Worm (Caenorhabditis elegans): ENCODE results near the gene Y54G2A.36.

Gene Y54G2A.36

ce11 chrIV:2897644-2898160, at the start of gene Y54G2A.36:
Gene Y54G2A.36, plus strand, starts transcription at chrIV:2897694.
- TF ChIP-seq ref-1 (GFP tag; conservative IDR thresholded peaks at IDR 0.05): no peak

ce11 chrIV:2849269-2849668, 48.2 kb upstream of the Y54G2A.36 start:
- TF ChIP-seq ref-1 (GFP tag; conservative IDR thresholded peaks at IDR 0.05): no peak
- no peak for TF ChIP-seq flt-1 (GFP tag; IDR thresholded peaks at IDR 0.05)
- TF ChIP-seq klf-2 (GFP tag; conservative IDR thresholded peaks at IDR 0.05): no peak
- TF ChIP-seq ztf-23 (GFP tag; IDR thresholded peaks at IDR 0.05): no peak
- TF ChIP-seq T22C8.4 (GFP tag; IDR thresholded peaks at IDR 0.05): no peak
- no peak for TF ChIP-seq tab-1 (GFP tag; IDR thresholded peaks at IDR 0.05)
- TF ChIP-seq cog-1 (tag; optimal IDR thresholded peaks at IDR 0.05): no peak
- TF ChIP-seq med-1 (GFP tag; optimal IDR thresholded peaks at IDR 0.05; ENCODE audit: insufficient read depth): no peak
- no peak for TF ChIP-seq ztf-29 (GFP tag; IDR thresholded peaks at IDR 0.05)

ce11 chrIV:2850586-2850985, 46.9 kb upstream of the Y54G2A.36 start, which contains the start of gene clec-85:
Gene clec-85, plus strand, starts transcription at chrIV:2850886.
- no peak for TF ChIP-seq ztf-23 (GFP tag; IDR thresholded peaks at IDR 0.05)
- TF ChIP-seq flt-1 (GFP tag; IDR thresholded peaks at IDR 0.05): no peak
- no peak for TF ChIP-seq T22C8.4 (GFP tag; IDR thresholded peaks at IDR 0.05)
- no peak for TF ChIP-seq tab-1 (GFP tag; IDR thresholded peaks at IDR 0.05)
- no peak for TF ChIP-seq cog-1 (tag; optimal IDR thresholded peaks at IDR 0.05)
- no peak for TF ChIP-seq ref-1 (GFP tag; conservative IDR thresholded peaks at IDR 0.05)
- TF ChIP-seq med-1 (GFP tag; optimal IDR thresholded peaks at IDR 0.05; ENCODE audit: insufficient read depth): no peak
- no peak for TF ChIP-seq klf-2 (GFP tag; conservative IDR thresholded peaks at IDR 0.05)

- TF ChIP-seq med-1 (GFP tag; optimal IDR thresholded peaks at IDR 0.05; ENCODE audit: insufficient read depth) (no peak), ztf-29 (GFP tag; IDR thresholded peaks at IDR 0.05) (no peak), flt-1 (GFP tag; IDR thresholded peaks at IDR 0.05) (no peak), ztf-23 (GFP tag; IDR thresholded peaks at IDR 0.05) (no peak), tab-1 (GFP tag; IDR thresholded peaks at IDR 0.05) (no peak), cog-1 (tag; optimal IDR thresholded peaks at IDR 0.05) (no peak), ref-1 (GFP tag; conservative IDR thresholded peaks at IDR 0.05) (no peak), klf-2 (GFP tag; conservative IDR thresholded peaks at IDR 0.05) (no peak)
Measured at ce11 chrIV:2851625-2852024, 45.9 kb upstream of the Y54G2A.36 start.

ce11 chrIV:2853164-2853563, 44.3 kb upstream of the Y54G2A.36 start, which contains the start of gene Y54G2A.49:
Gene Y54G2A.49, minus strand, starts transcription at chrIV:2853264.
- TF ChIP-seq flt-1 (GFP tag; IDR thresholded peaks at IDR 0.05): no peak

ce11 chrIV:2854161-2854560, 43.3 kb upstream of the Y54G2A.36 start:
- TF ChIP-seq cog-1 (tag; optimal IDR thresholded peaks at IDR 0.05) (no peak), ref-1 (GFP tag; conservative IDR thresholded peaks at IDR 0.05) (no peak), med-1 (GFP tag; optimal IDR thresholded peaks at IDR 0.05; ENCODE audit: insufficient read depth) (no peak), flt-1 (GFP tag; IDR thresholded peaks at IDR 0.05) (no peak), ztf-29 (GFP tag; IDR thresholded peaks at IDR 0.05) (no peak), ztf-23 (GFP tag; IDR thresholded peaks at IDR 0.05) (no peak), klf-2 (GFP tag; conservative IDR thresholded peaks at IDR 0.05) (no peak), tab-1 (GFP tag; IDR thresholded peaks at IDR 0.05) (no peak), T22C8.4 (GFP tag; IDR thresholded peaks at IDR 0.05) (no peak)

ce11 chrIV:2855056-2855752, 42.3 kb upstream of the Y54G2A.36 start:
- no peak for TF ChIP-seq ref-1 (GFP tag; conservative IDR thresholded peaks at IDR 0.05)
- no peak for TF ChIP-seq ztf-23 (GFP tag; IDR thresholded peaks at IDR 0.05)
- TF ChIP-seq tab-1 (GFP tag; IDR thresholded peaks at IDR 0.05): no peak

- TF ChIP-seq flt-1 (GFP tag; IDR thresholded peaks at IDR 0.05) (no peak), ztf-29 (GFP tag; IDR thresholded peaks at IDR 0.05) (no peak), klf-2 (GFP tag; conservative IDR thresholded peaks at IDR 0.05) (no peak), cog-1 (tag; optimal IDR thresholded peaks at IDR 0.05) (no peak), tab-1 (GFP tag; IDR thresholded peaks at IDR 0.05) (no peak), T22C8.4 (GFP tag; IDR thresholded peaks at IDR 0.05) (no peak), ztf-23 (GFP tag; IDR thresholded peaks at IDR 0.05) (no peak), ref-1 (GFP tag; conservative IDR thresholded peaks at IDR 0.05) (no peak), med-1 (GFP tag; optimal IDR thresholded peaks at IDR 0.05; ENCODE audit: insufficient read depth) (no peak)
Measured at ce11 chrIV:2858734-2859133, 38.8 kb upstream of the Y54G2A.36 start.

ce11 chrIV:2864743-2865142, 32.8 kb upstream of the Y54G2A.36 start, which contains the start of gene Y54G2A.16:
Gene Y54G2A.16, minus strand, starts transcription at chrIV:2864843.
- TF ChIP-seq flt-1 (GFP tag; IDR thresholded peaks at IDR 0.05): no peak
- no peak for TF ChIP-seq tab-1 (GFP tag; IDR thresholded peaks at IDR 0.05)
- TF ChIP-seq med-1 (GFP tag; optimal IDR thresholded peaks at IDR 0.05; ENCODE audit: insufficient read depth): no peak
- no peak for TF ChIP-seq cog-1 (tag; optimal IDR thresholded peaks at IDR 0.05)
- no peak for TF ChIP-seq ztf-23 (GFP tag; IDR thresholded peaks at IDR 0.05)
- no peak for TF ChIP-seq ref-1 (GFP tag; conservative IDR thresholded peaks at IDR 0.05)
- no peak for TF ChIP-seq ztf-29 (GFP tag; IDR thresholded peaks at IDR 0.05)
- no peak for TF ChIP-seq klf-2 (GFP tag; conservative IDR thresholded peaks at IDR 0.05)
- no peak for TF ChIP-seq T22C8.4 (GFP tag; IDR thresholded peaks at IDR 0.05)

- TF ChIP-seq tab-1 (GFP tag; IDR thresholded peaks at IDR 0.05) (no peak), T22C8.4 (GFP tag; IDR thresholded peaks at IDR 0.05) (no peak), ztf-23 (GFP tag; IDR thresholded peaks at IDR 0.05) (no peak), ref-1 (GFP tag; conservative IDR thresholded peaks at IDR 0.05) (no peak), klf-2 (GFP tag; conservative IDR thresholded peaks at IDR 0.05) (no peak), med-1 (GFP tag; optimal IDR thresholded peaks at IDR 0.05; ENCODE audit: insufficient read depth) (no peak), ztf-29 (GFP tag; IDR thresholded peaks at IDR 0.05) (no peak), flt-1 (GFP tag; IDR thresholded peaks at IDR 0.05) (no peak), cog-1 (tag; optimal IDR thresholded peaks at IDR 0.05) (no peak)
Measured at ce11 chrIV:2885260-2885659, 12.2 kb upstream of the Y54G2A.36 start.
